Worm (Caenorhabditis elegans) whole organism, L3 larva: ENCODE data around the gene dhrs-4.
A peak's percentile ranks its signal among the peaks of the same experiment; 100 is the strongest.

ENCODE experiments used
- R02D3.7 ChIP-seq: fragments of 150-350 bp; optimal IDR thresholded peaks from 2 replicates; lab custom pipeline; 2014; ENCODE audit warnings: missing biosample characterization, missing genetic modification characterization
- ZK546.5 ChIP-seq: sonication (generic microtip); optimal IDR thresholded peaks from 2 replicates; lab custom pipeline; 2017; ENCODE audit warnings: missing biosample characterization, missing genetic modification characterization
- ama-1 ChIP-seq: fragments of 150-350 bp; optimal IDR thresholded peaks from 2 replicates; lab custom pipeline; 2018
- egl-27 ChIP-seq: sonication (generic microtip); optimal IDR thresholded peaks from 4 replicates; lab custom pipeline; 2017; ENCODE audit warnings: missing biosample characterization, missing genetic modification reagents, missing genetic modification characterization
- elt-1 ChIP-seq: fragments of 150-350 bp; optimal IDR thresholded peaks from 2 replicates; lab custom pipeline; 2014; ENCODE audit warnings: missing biosample characterization, missing genetic modification characterization
- nhr-23 ChIP-seq: fragments of 150-350 bp; optimal IDR thresholded peaks from 2 replicates; lab custom pipeline; 2014; ENCODE audit warnings: missing biosample characterization, missing genetic modification reagents, missing genetic modification characterization
- nhr-28 ChIP-seq: fragments of 150-350 bp; optimal IDR thresholded peaks from 2 replicates; lab custom pipeline; 2014; ENCODE audit warnings: missing biosample characterization, missing genetic modification characterization
- nhr-43 ChIP-seq: sonication (generic microtip); optimal IDR thresholded peaks from 2 replicates; lab custom pipeline; 2016; ENCODE audit warnings: mild to moderate bottlenecking, missing genetic modification characterization, missing compliant biosample characterization; ENCODE audit not compliant: poor library complexity, severe bottlenecking
- tbx-2 ChIP-seq: sonication (generic microtip); optimal IDR thresholded peaks from 2 replicates; lab custom pipeline; 2016; ENCODE audit warnings: mild to moderate bottlenecking, missing genetic modification characterization, missing compliant biosample characterization
- unc-39 ChIP-seq: sonication (generic microtip); optimal IDR thresholded peaks from 4 replicates; lab custom pipeline; 2017; ENCODE audit warnings: missing biosample characterization, missing genetic modification characterization

- TF ChIP-seq ZK546.5 (tag; lab: Kevin White, UChicago) (no peak), elt-1 (tag; lab: Kevin White, UChicago) (no peak), ama-1 (lab: Kevin White, UChicago) (peak; percentile 36), tbx-2 (no peak), nhr-43 (tag; lab: Kevin White, UChicago) (peak; percentile 13), unc-39 (no peak), egl-27 (tag; lab: Kevin White, UChicago) (no peak), nhr-28 (tag; lab: Kevin White, UChicago) (no peak), nhr-23 (tag; lab: Kevin White, UChicago) (no peak), R02D3.7 (no peak)
Measured at ce11 chrV:12879349-12879748, 43.1 kb upstream of the dhrs-4 start.
